Worm (Caenorhabditis elegans): ENCODE measurements around the gene idpa-2.
A peak's percentile ranks its signal among the peaks of the same experiment; 100 is the strongest.

The idpa-2 gene

DNA sequence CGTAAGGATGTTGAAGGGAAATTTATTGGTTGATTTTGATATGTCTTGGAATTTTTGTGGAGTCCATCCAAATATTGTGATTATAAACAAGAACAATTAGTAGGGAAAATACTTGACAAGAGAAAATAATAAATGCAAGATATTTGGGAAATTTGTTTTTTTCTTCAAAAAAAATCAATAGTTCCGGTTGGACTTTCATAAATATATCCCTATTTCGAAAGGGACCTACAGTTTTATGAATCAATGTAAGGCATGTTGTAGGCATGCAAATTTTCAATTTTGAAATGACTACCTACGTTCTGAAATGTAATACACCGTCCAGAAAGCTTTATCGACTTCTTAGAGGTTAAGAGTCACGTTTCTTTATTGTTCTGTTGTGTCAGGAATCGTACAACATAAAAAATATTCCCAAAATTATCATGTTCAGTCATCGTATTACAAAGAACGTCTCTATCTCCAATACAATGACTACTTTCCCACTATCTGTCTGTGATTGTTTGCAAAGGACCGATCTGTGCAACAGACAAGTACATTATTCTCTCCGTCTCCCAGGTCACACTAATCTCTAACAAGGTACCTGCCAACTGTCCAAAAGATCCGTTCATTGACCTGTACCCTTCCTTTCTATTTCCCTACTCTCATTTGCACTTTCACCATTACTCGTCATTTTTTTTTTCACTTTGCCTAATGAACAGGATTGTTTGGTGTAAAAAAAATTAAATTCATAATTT is 2.5 kb downstream of the idpa-2 start, which contains the start of gene F07H5.13 (continued):
- no peak for TF ChIP-seq pqm-1 (tag; optimal IDR thresholded peaks at IDR 0.05)
- TF ChIP-seq ceh-20 (GFP tag; IDR thresholded peaks at IDR 0.05), result 0 out of 2 replicates have a peak, but pooled peaks have one; percentile 33
- TF ChIP-seq mdl-1 (tag; optimal IDR thresholded peaks at IDR 0.05), result no peak
- peak; percentile 48 for TF ChIP-seq lin-13 (GFP tag; optimal IDR thresholded peaks at IDR 0.05)
- TF ChIP-seq attf-4 (tag; optimal IDR thresholded peaks at IDR 0.05), result no peak
- 0 out of 2 replicates have a peak, but pooled peaks have one; percentile 42 for TF ChIP-seq saeg-2 (GFP tag; IDR thresholded peaks at IDR 0.05)
- TF ChIP-seq ZK337.2 (GFP tag; IDR thresholded peaks at IDR 0.05), result no peak
- TF ChIP-seq tra-1 (GFP tag; IDR thresholded peaks at IDR 0.05), result no peak
- TF ChIP-seq vab-7 (GFP tag; IDR thresholded peaks at IDR 0.05), result no peak
- TF ChIP-seq ctbp-1 (GFP tag; IDR thresholded peaks at IDR 0.05), result peak; percentile 27; the same call in 1 of the 2 replicates
- TF ChIP-seq ceh-62 (tag; optimal IDR thresholded peaks at IDR 0.05), result no peak
- TF ChIP-seq zfp-3 (GFP tag; conservative IDR thresholded peaks at IDR 0.05), result peak; percentile 83
- TF ChIP-seq madf-5 (GFP tag; IDR thresholded peaks at IDR 0.05), result no peak
- no peak for TF ChIP-seq egl-43 (GFP tag; IDR thresholded peaks at IDR 0.05)
- TF ChIP-seq T26A8.4 (GFP tag; IDR thresholded peaks at IDR 0.05), result peak; percentile 89
- no peak for TF ChIP-seq ceh-44 (GFP tag; IDR thresholded peaks at IDR 0.05)
- no peak for TF ChIP-seq dmd-9 (GFP tag; IDR thresholded peaks at IDR 0.05)
- no peak for TF ChIP-seq unc-62 (GFP tag; optimal IDR thresholded peaks at IDR 0.05 in 1 of 2)
- no peak for TF ChIP-seq unc-62 (tag; optimal IDR thresholded peaks at IDR 0.05)
- peak; percentile 40; the same call in 1 of the 2 replicates for TF ChIP-seq nhr-42 (GFP tag; IDR thresholded peaks at IDR 0.05)
- TF ChIP-seq mep-1 (tag; optimal IDR thresholded peaks at IDR 0.05), result peak; percentile 83
- TF ChIP-seq fos-1 (tag; optimal IDR thresholded peaks at IDR 0.05), result no peak
- TF ChIP-seq R02D3.7 (tag; optimal IDR thresholded peaks at IDR 0.05), result no peak
- TF ChIP-seq lin-38 (GFP tag; IDR thresholded peaks at IDR 0.05), result peak; percentile 44
- no peak for TF ChIP-seq Y48G9A.11 (GFP tag; IDR thresholded peaks at IDR 0.05)
- no peak for TF ChIP-seq F49E8.2 (tag; optimal IDR thresholded peaks at IDR 0.05; ENCODE audit: borderline replicate concordance)
- TF ChIP-seq lin-29 (GFP tag; IDR thresholded peaks at IDR 0.05), result no peak
- TF ChIP-seq ceh-82 (tag; optimal IDR thresholded peaks at IDR 0.05), result no peak
- TF ChIP-seq daf-8 (GFP tag; IDR thresholded peaks at IDR 0.05), result no peak
- no peak for TF ChIP-seq lin-39 (tag; optimal IDR thresholded peaks at IDR 0.05)
- TF ChIP-seq madf-9 (GFP tag; conservative IDR thresholded peaks at IDR 0.05), result no peak
- no peak for TF ChIP-seq set-16 (GFP tag; IDR thresholded peaks at IDR 0.05)
- TF ChIP-seq F10B5.3 (tag; optimal IDR thresholded peaks at IDR 0.05), result peak; percentile 0
- peak; percentile 28 for TF ChIP-seq gei-8 (GFP tag; optimal IDR thresholded peaks at IDR 0.05)
- TF ChIP-seq mdt-29 (GFP tag; IDR thresholded peaks at IDR 0.05), result no peak
- peak; percentile 56 for TF ChIP-seq arid-1 (GFP tag; conservative IDR thresholded peaks at IDR 0.05)
- TF ChIP-seq nhr-76 (tag; optimal IDR thresholded peaks at IDR 0.05), result no peak
- no peak for TF ChIP-seq daf-19 (GFP tag; conservative IDR thresholded peaks at IDR 0.05)
- no peak for TF ChIP-seq dmd-6 (GFP tag; IDR thresholded peaks at IDR 0.05)
- no peak for TF ChIP-seq nhr-41 (GFP tag; IDR thresholded peaks at IDR 0.05)
- no peak for TF ChIP-seq ztf-11 (tag; optimal IDR thresholded peaks at IDR 0.05)
- TF ChIP-seq daf-16 (GFP tag; optimal IDR thresholded peaks at IDR 0.05), result peak in 1 of 2 experiments; percentile 33
- peak; percentile 57 for TF ChIP-seq daf-16 (tag; optimal IDR thresholded peaks at IDR 0.05)
- TF ChIP-seq nhr-237 (tag; optimal IDR thresholded peaks at IDR 0.05), result no peak
- TF ChIP-seq Y105C5A.15 (GFP tag; IDR thresholded peaks at IDR 0.05), result no peak
- peak; percentile 59 for TF ChIP-seq T20F7.1 (GFP tag; optimal IDR thresholded peaks at IDR 0.05)
- no peak for TF ChIP-seq lin-1 (GFP tag; IDR thresholded peaks at IDR 0.05)
- TF ChIP-seq hlh-30 (tag; optimal IDR thresholded peaks at IDR 0.05; ENCODE audit: insufficient read depth), result no peak
- peak; percentile 37 for TF ChIP-seq sdz-12 (GFP tag; optimal IDR thresholded peaks at IDR 0.05)
- no peak for TF ChIP-seq aly-2 (tag; optimal IDR thresholded peaks at IDR 0.05)
- no peak for TF ChIP-seq Y5F2A.4 (GFP tag; optimal IDR thresholded peaks at IDR 0.05)

Measured in whole organism, L4 larva.